Worm (Caenorhabditis elegans) whole organism, L2 larva: ENCODE measurements around the gene F36F12.2.

Experiments used
- C34F6.9 ChIP-seq: fragments of 150-350 bp; optimal IDR thresholded peaks from 2 replicates; lab custom pipeline; 2014; ENCODE audit warnings: missing biosample characterization, missing genetic modification characterization
- F13H6.1 ChIP-seq: sonication (generic microtip); optimal IDR thresholded peaks from 2 replicates; lab custom pipeline; 2016; ENCODE audit warnings: missing genetic modification characterization, missing compliant biosample characterization
- R02D3.7 ChIP-seq: fragments of 150-350 bp; optimal IDR thresholded peaks from 2 replicates; lab custom pipeline; 2014; ENCODE audit warnings: missing biosample characterization, missing genetic modification characterization
- Y55F3AM.14 ChIP-seq: fragments of 200-800 bp; sonication (Bioruptor generic); optimal IDR thresholded peaks from 2 replicates; lab custom pipeline; 2018; ENCODE audit warnings: mild to moderate bottlenecking, missing genetic modification characterization, missing compliant biosample characterization
- ZK546.5 ChIP-seq: sonication (generic microtip); optimal IDR thresholded peaks from 2 replicates; lab custom pipeline; 2017; ENCODE audit warnings: missing biosample characterization, missing genetic modification characterization
- alr-1 ChIP-seq: fragments of 150-350 bp; optimal IDR thresholded peaks from 2 replicates; lab custom pipeline; 2014; ENCODE audit warnings: missing biosample characterization, missing genetic modification characterization
- ama-1 ChIP-seq: fragments of 150-350 bp; optimal IDR thresholded peaks from 2 replicates; lab custom pipeline; 2018; ENCODE audit warnings: inconsistent platforms
- blmp-1 ChIP-seq: sonication (generic microtip); optimal IDR thresholded peaks from 2 replicates; lab custom pipeline; 2017; ENCODE audit warnings: missing genetic modification characterization, mild to moderate bottlenecking, missing compliant biosample characterization, antibody characterized with exemption, moderate library complexity; ENCODE audit not compliant: insufficient read depth
- crh-2 ChIP-seq: sonication (generic microtip); optimal IDR thresholded peaks from 2 replicates; lab custom pipeline; 2017; ENCODE audit warnings: missing biosample characterization, missing genetic modification characterization
- dmd-4 ChIP-seq: sonication (generic microtip); optimal IDR thresholded peaks from 2 replicates; lab custom pipeline; 2017; ENCODE audit warnings: missing biosample characterization, missing genetic modification characterization
- egl-27 ChIP-seq: sonication (generic microtip); optimal IDR thresholded peaks from 3 replicates; lab custom pipeline; 2017; ENCODE audit warnings: missing biosample characterization, missing genetic modification reagents, missing genetic modification characterization
- elt-1 ChIP-seq: fragments of 150-350 bp; optimal IDR thresholded peaks from 2 replicates; lab custom pipeline; 2014; ENCODE audit warnings: missing biosample characterization, missing genetic modification characterization
- fos-1 ChIP-seq: fragments of 150-350 bp; optimal IDR thresholded peaks from 2 replicates; lab custom pipeline; 2014; ENCODE audit warnings: missing biosample characterization, missing genetic modification characterization
- gmeb-1 ChIP-seq: fragments of 150-350 bp; optimal IDR thresholded peaks from 2 replicates; lab custom pipeline; 2014; ENCODE audit warnings: missing biosample characterization, missing genetic modification characterization
- lin-11 ChIP-seq: fragments of 150-350 bp; sonication (generic microtip); optimal IDR thresholded peaks from 2 replicates; lab custom pipeline; 2014; ENCODE audit warnings: missing biosample characterization, missing genetic modification characterization, inconsistent platforms, mixed read lengths
- lin-13 ChIP-seq: fragments of 150-350 bp; optimal IDR thresholded peaks from 2 replicates; lab custom pipeline; 2014; ENCODE audit warnings: missing biosample characterization, missing genetic modification reagents, missing genetic modification characterization
- lin-39 ChIP-seq: fragments of 150-350 bp; optimal IDR thresholded peaks from 2 replicates; lab custom pipeline; 2014; ENCODE audit warnings: missing biosample characterization, missing genetic modification reagents, missing genetic modification characterization
- lsy-2 ChIP-seq, 2 experiments: fragments of 150-350 bp in 1 of 2; sonication (generic microtip) in 1 of 2; optimal IDR thresholded peaks; 2 replicates each; lab custom pipeline; 2014 to 2017; ENCODE audit warnings: missing biosample characterization in 2 of 2, missing genetic modification characterization in 2 of 2
- mab-5 ChIP-seq: fragments of 150-350 bp; optimal IDR thresholded peaks from 2 replicates; lab custom pipeline; 2014; ENCODE audit warnings: missing biosample characterization, missing genetic modification characterization
- mbf-1 ChIP-seq: sonication (generic microtip); optimal IDR thresholded peaks from 2 replicates; lab custom pipeline; 2017; ENCODE audit warnings: missing biosample characterization, missing genetic modification characterization
- mdl-1 ChIP-seq, 2 experiments: fragments of 150-350 bp in 1 of 2; sonication (generic microtip) in 1 of 2; optimal IDR thresholded peaks; 2 replicates each; lab custom pipeline; 2017; ENCODE audit warnings: missing biosample characterization in 2 of 2, missing genetic modification characterization in 2 of 2
- nhr-10 ChIP-seq: sonication (generic microtip); optimal IDR thresholded peaks from 2 replicates; lab custom pipeline; 2017; ENCODE audit warnings: missing biosample characterization, missing genetic modification characterization
- nhr-11 ChIP-seq: fragments of 150-350 bp; optimal IDR thresholded peaks from 2 replicates; lab custom pipeline; 2014; ENCODE audit warnings: missing biosample characterization, missing genetic modification characterization
- nhr-12 ChIP-seq: fragments of 150-350 bp; optimal IDR thresholded peaks from 2 replicates; lab custom pipeline; 2014; ENCODE audit warnings: missing biosample characterization, missing genetic modification characterization
- nhr-129 ChIP-seq: fragments of 150-350 bp; optimal IDR thresholded peaks from 2 replicates; lab custom pipeline; 2014; ENCODE audit warnings: missing biosample characterization, missing genetic modification characterization
- nhr-21 ChIP-seq: fragments of 150-350 bp; optimal IDR thresholded peaks from 2 replicates; lab custom pipeline; 2014; ENCODE audit warnings: missing biosample characterization, missing genetic modification characterization
- nhr-23 ChIP-seq: fragments of 150-350 bp; optimal IDR thresholded peaks from 2 replicates; lab custom pipeline; 2014; ENCODE audit warnings: missing biosample characterization, missing genetic modification reagents, missing genetic modification characterization
- nhr-237 ChIP-seq: fragments of 150-350 bp; optimal IDR thresholded peaks from 2 replicates; lab custom pipeline; 2014; ENCODE audit warnings: missing biosample characterization, missing genetic modification characterization
- nhr-25 ChIP-seq: fragments of 150-350 bp; sonication (generic microtip); optimal IDR thresholded peaks from 3 replicates; lab custom pipeline; 2014; ENCODE audit warnings: missing biosample characterization, missing genetic modification characterization
- nhr-6 ChIP-seq: fragments of 150-350 bp; optimal IDR thresholded peaks from 2 replicates; lab custom pipeline; 2014; ENCODE audit warnings: missing biosample characterization, missing genetic modification characterization
- nhr-77 ChIP-seq: fragments of 150-350 bp; optimal IDR thresholded peaks from 2 replicates; lab custom pipeline; 2014; ENCODE audit warnings: missing biosample characterization, missing genetic modification characterization
- peb-1 ChIP-seq: fragments of 150-350 bp; optimal IDR thresholded peaks from 2 replicates; lab custom pipeline; 2014; ENCODE audit warnings: missing biosample characterization, missing genetic modification characterization
- sem-4 ChIP-seq: fragments of 150-350 bp; optimal IDR thresholded peaks from 2 replicates; lab custom pipeline; 2014; ENCODE audit warnings: missing biosample characterization, missing genetic modification reagents, missing genetic modification characterization
- skn-1 ChIP-seq: sonication (generic microtip); optimal IDR thresholded peaks from 2 replicates; lab custom pipeline; 2017; ENCODE audit warnings: missing biosample characterization, missing genetic modification characterization
- sma-3 ChIP-seq: sonication (generic microtip); optimal IDR thresholded peaks from 2 replicates; lab custom pipeline; 2016; ENCODE audit warnings: missing genetic modification reagents, missing genetic modification characterization, missing compliant biosample characterization
- sma-9 ChIP-seq, 2 experiments: fragments of 150-350 bp in 1 of 2; sonication (generic microtip) in 1 of 2; optimal IDR thresholded peaks; 2 replicates each; lab custom pipeline; 2014 to 2016; ENCODE audit warnings: missing genetic modification characterization in 2 of 2, mild to moderate bottlenecking in 1 of 2, missing biosample characterization in 1 of 2, missing compliant biosample characterization in 1 of 2, missing genetic modification reagents in 1 of 2, moderate library complexity in 1 of 2
- snpc-4 ChIP-seq: fragments of 150-350 bp; optimal IDR thresholded peaks from 2 replicates; lab custom pipeline; 2014; ENCODE audit warnings: missing biosample characterization, missing genetic modification characterization
- unc-39 ChIP-seq: fragments of 150-350 bp; optimal IDR thresholded peaks from 2 replicates; lab custom pipeline; 2014; ENCODE audit warnings: missing biosample characterization, missing genetic modification characterization
- unc-55 ChIP-seq: fragments of 150-350 bp; sonication (generic microtip); optimal IDR thresholded peaks from 3 replicates; lab custom pipeline; 2014; ENCODE audit warnings: missing biosample characterization, missing genetic modification reagents, missing genetic modification characterization
- zag-1 ChIP-seq: fragments of 150-350 bp; optimal IDR thresholded peaks from 2 replicates; lab custom pipeline; 2014; ENCODE audit warnings: missing biosample characterization, missing genetic modification characterization
- ztf-1 ChIP-seq: fragments of 200-800 bp; sonication (Bioruptor generic); conservative IDR thresholded peaks from 2 replicates; pipeline ENCODE4 v1.3.6; 2022; ENCODE audit warnings: missing genetic modification characterization, missing compliant biosample characterization
- ztf-11 ChIP-seq: sonication (generic microtip); optimal IDR thresholded peaks from 2 replicates; lab custom pipeline; 2017; ENCODE audit warnings: missing biosample characterization, missing genetic modification characterization
- ztf-4 ChIP-seq: fragments of 150-350 bp; optimal IDR thresholded peaks from 2 replicates; lab custom pipeline; 2014; ENCODE audit warnings: missing biosample characterization, missing genetic modification characterization

F36F12.2 gene

DNA sequence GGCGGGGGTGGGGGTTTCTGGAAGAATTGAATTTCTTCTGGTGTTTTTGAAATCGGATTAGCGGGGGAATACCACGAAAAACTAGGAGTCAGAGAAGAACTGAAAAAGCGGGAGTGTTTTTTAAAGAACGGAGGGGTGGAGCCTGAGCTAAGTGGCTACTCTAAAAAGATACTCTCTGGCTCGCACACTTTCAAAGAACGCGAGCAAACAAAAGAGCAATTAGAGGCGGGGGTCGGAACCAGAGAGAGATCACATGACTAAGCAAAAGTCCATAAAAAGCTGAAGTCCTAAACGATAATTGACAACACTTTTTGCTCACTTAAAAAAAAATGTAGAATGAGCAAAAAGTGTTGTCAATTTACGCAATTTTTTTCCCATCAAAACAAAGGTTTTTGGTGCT is 39.2 kb upstream of the F36F12.2 start:
- no peak for TF ChIP-seq nhr-25
- TF ChIP-seq nhr-21 (tag; lab: Kevin White, UChicago): no peak
- no peak for TF ChIP-seq elt-1 (tag; lab: Kevin White, UChicago)
- TF ChIP-seq skn-1 (tag; lab: Kevin White, UChicago): no peak
- no peak for TF ChIP-seq nhr-12 (tag; lab: Kevin White, UChicago)
- peak; percentile 53 for TF ChIP-seq F13H6.1
- TF ChIP-seq sem-4 (tag; lab: Kevin White, UChicago): peak; percentile 43
- TF ChIP-seq snpc-4: no peak
- TF ChIP-seq mdl-1 (tag; optimal IDR thresholded peaks at IDR 0.05; lab: Kevin White, UChicago): no peak
- no peak for TF ChIP-seq nhr-11 (tag; lab: Kevin White, UChicago)
- TF ChIP-seq unc-55 (GFP tag; lab: Kevin White, UChicago): no peak
- TF ChIP-seq ztf-4 (tag; lab: Kevin White, UChicago): no peak
- TF ChIP-seq egl-27 (tag; lab: Kevin White, UChicago): no peak
- no peak for TF ChIP-seq nhr-23 (tag; lab: Kevin White, UChicago)
- TF ChIP-seq ZK546.5 (tag; lab: Kevin White, UChicago): no peak
- TF ChIP-seq dmd-4 (tag; lab: Kevin White, UChicago): no peak
- no peak for TF ChIP-seq mab-5 (tag; lab: Kevin White, UChicago)
- TF ChIP-seq nhr-10 (tag; lab: Kevin White, UChicago): no peak
- TF ChIP-seq lin-13 (GFP tag; lab: Kevin White, UChicago): no peak
- no peak for TF ChIP-seq nhr-129
- TF ChIP-seq peb-1 (tag; lab: Kevin White, UChicago): no peak
- TF ChIP-seq lsy-2 (tag; optimal IDR thresholded peaks at IDR 0.05; lab: Kevin White, UChicago): peak in 1 of 2 experiments; percentile 23
- TF ChIP-seq gmeb-1 (tag; lab: Kevin White, UChicago): no peak
- no peak for TF ChIP-seq lin-39 (tag; lab: Kevin White, UChicago)
- TF ChIP-seq sma-3 (GFP tag; lab: Kevin White, UChicago): no peak
- peak; percentile 52 for TF ChIP-seq sma-9 (GFP tag; optimal IDR thresholded peaks at IDR 0.05; lab: Kevin White, UChicago)
- TF ChIP-seq sma-9 (tag; optimal IDR thresholded peaks at IDR 0.05; lab: Kevin White, UChicago): no peak
- no peak for TF ChIP-seq ztf-11 (tag; lab: Kevin White, UChicago)
- TF ChIP-seq R02D3.7: no peak
- TF ChIP-seq ama-1: no peak
- no peak for TF ChIP-seq crh-2 (tag; lab: Kevin White, UChicago)
- no peak for TF ChIP-seq nhr-237 (tag; lab: Kevin White, UChicago)
- TF ChIP-seq Y55F3AM.14 (GFP tag; lab: Kevin White, UChicago): peak; percentile 26
- TF ChIP-seq, all 48 proteins: peak for 5

DNA sequence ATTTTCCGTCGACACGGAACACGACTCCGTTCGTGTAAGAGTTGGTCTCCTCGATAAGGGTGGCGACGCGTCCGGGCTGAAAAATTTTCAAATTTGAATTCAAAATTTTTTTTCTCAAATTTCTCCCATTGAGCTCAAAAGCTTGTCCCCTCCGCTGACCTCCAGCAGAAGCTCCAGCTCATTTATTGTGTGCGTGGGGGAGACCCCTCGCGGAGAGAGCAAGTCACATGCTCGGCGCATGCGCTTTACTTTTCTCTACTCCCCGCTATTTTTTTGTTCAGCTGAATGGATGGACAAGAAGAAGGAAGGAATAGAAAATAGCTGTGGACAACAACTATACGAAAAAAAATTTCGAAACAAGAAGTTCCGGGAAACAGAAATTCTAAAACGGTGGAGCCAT is 38.4 kb upstream of the F36F12.2 start:
- TF ChIP-seq sem-4 (tag; lab: Kevin White, UChicago) (peak; percentile 69), nhr-23 (tag; lab: Kevin White, UChicago) (no peak), dmd-4 (tag; lab: Kevin White, UChicago) (no peak), Y55F3AM.14 (GFP tag; lab: Kevin White, UChicago) (peak; percentile 78), lin-13 (GFP tag; lab: Kevin White, UChicago) (peak; percentile 50), ztf-1 (GFP tag; lab: Robert Waterston, UW) (no peak), unc-39 (tag; lab: Kevin White, UChicago) (no peak), nhr-12 (tag; lab: Kevin White, UChicago) (no peak), C34F6.9 (peak; percentile 84), nhr-129 (peak; percentile 78), lin-11 (tag; lab: Kevin White, UChicago) (peak; percentile 64), nhr-21 (tag; lab: Kevin White, UChicago) (no peak), unc-55 (GFP tag; lab: Kevin White, UChicago) (peak; percentile 59), elt-1 (tag; lab: Kevin White, UChicago) (no peak), ama-1 (no peak), mbf-1 (tag; lab: Kevin White, UChicago) (no peak), nhr-6 (tag; lab: Kevin White, UChicago) (no peak), lsy-2 (tag; optimal IDR thresholded peaks at IDR 0.05; lab: Kevin White, UChicago) (peak in 1 of 2 experiments; percentile 68), F13H6.1 (peak; percentile 87), nhr-11 (tag; lab: Kevin White, UChicago) (no peak), fos-1 (peak; percentile 9), nhr-237 (tag; lab: Kevin White, UChicago) (no peak), nhr-77 (tag; lab: Kevin White, UChicago) (no peak), blmp-1 (tag; lab: Kevin White, UChicago) (no peak), egl-27 (tag; lab: Kevin White, UChicago) (peak; percentile 11), skn-1 (tag; lab: Kevin White, UChicago) (no peak), ztf-4 (tag; lab: Kevin White, UChicago) (peak; percentile 29), mdl-1 (tag; optimal IDR thresholded peaks at IDR 0.05; lab: Kevin White, UChicago) (peak; percentile 58 to 86), crh-2 (tag; lab: Kevin White, UChicago) (peak; percentile 62), alr-1 (tag; lab: Kevin White, UChicago) (no peak), mab-5 (tag; lab: Kevin White, UChicago) (no peak), sma-9 (GFP tag; optimal IDR thresholded peaks at IDR 0.05; lab: Kevin White, UChicago) (peak; percentile 93), sma-9 (tag; optimal IDR thresholded peaks at IDR 0.05; lab: Kevin White, UChicago) (no peak), zag-1 (tag; lab: Kevin White, UChicago) (peak; percentile 83), ZK546.5 (tag; lab: Kevin White, UChicago) (no peak), gmeb-1 (tag; lab: Kevin White, UChicago) (no peak)
